Worm (Caenorhabditis elegans): Measurements from ENCODE around the gene sfxn-5.

DNA sequence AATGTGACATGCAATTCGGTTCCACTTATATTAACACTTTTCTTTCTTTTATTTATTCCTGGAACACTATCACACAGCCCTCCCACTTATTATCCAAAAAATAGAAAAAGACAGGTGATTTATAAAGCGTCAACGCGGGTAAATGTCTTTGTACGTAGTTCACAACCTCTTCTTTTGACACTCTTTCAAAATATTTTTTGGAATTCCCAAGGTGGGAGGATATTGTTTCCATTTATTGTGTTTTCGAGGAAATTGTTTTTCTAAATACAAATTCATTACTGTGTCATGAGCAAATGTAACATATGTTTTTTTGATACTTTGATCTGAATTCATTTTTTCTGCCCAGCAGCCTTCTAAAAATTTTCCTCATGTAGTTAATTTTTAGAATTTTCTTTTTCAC lies 46.9 kb downstream of the sfxn-5 start:
- TF ChIP-seq php-3 (GFP tag; IDR thresholded peaks at IDR 0.05) (no peak), lin-38 (GFP tag; IDR thresholded peaks at IDR 0.05) (no peak)
